Fruit fly (Drosophila melanogaster) whole organism, embryonic: ENCODE measurements around the gene CG3587.

Experiments used
- Abd-B ChIP-seq: fragments of 200-800 bp; sonication (Bioruptor generic); optimal IDR thresholded peaks from 2 replicates; lab custom pipeline; 2018; ENCODE audit warnings: missing biosample characterization, mild to moderate bottlenecking, missing genetic modification characterization, moderate library complexity
- Antp ChIP-seq: fragments of 200-800 bp; sonication (Bioruptor generic); optimal IDR thresholded peaks from 3 replicates; lab custom pipeline; 2016; ENCODE audit warnings: missing biosample characterization, missing genetic modification characterization
- Awh ChIP-seq: fragments of 200-800 bp; sonication (Bioruptor generic); IDR thresholded peaks from 2 replicates; pipeline ENCODE4, ENCODE4 v1.3.6; 2022; ENCODE audit warnings: missing biosample characterization, missing genetic modification characterization
- BtbVII ChIP-seq: fragments of 200-800 bp; sonication (Bioruptor generic); optimal IDR thresholded peaks from 3 replicates; lab custom pipeline; 2017; ENCODE audit warnings: missing biosample characterization, mild to moderate bottlenecking, missing genetic modification characterization
- CG10267 ChIP-seq: fragments of 200-800 bp; sonication (Bioruptor generic); optimal IDR thresholded peaks from 2 replicates; lab custom pipeline; 2018; ENCODE audit warnings: missing biosample characterization, mild to moderate bottlenecking, missing genetic modification characterization, moderate library complexity
- CG11247 ChIP-seq: fragments of 200-800 bp; sonication (Bioruptor generic); IDR thresholded peaks from 2 replicates; pipeline ENCODE4 v1.3.6; 2022; ENCODE audit warnings: missing biosample characterization, missing genetic modification characterization
- CG11560 ChIP-seq: fragments of 200-800 bp; sonication (Bioruptor generic); IDR thresholded peaks from 3 replicates; pipeline ENCODE4 v1.3.6; 2022; ENCODE audit warnings: missing biosample characterization, missing genetic modification characterization
- CG11723 ChIP-seq: fragments of 200-800 bp; sonication (Bioruptor generic); optimal IDR thresholded peaks from 2 replicates; lab custom pipeline; 2017; ENCODE audit warnings: missing biosample characterization, mild to moderate bottlenecking, missing genetic modification characterization
- CG14860 ChIP-seq: fragments of 200-800 bp; sonication (Bioruptor generic); IDR thresholded peaks from 3 replicates; pipeline ENCODE4 v1.3.6; 2022; ENCODE audit warnings: missing biosample characterization, missing genetic modification characterization; ENCODE audit not compliant: partially characterized antibody
- CG15514 ChIP-seq: fragments of 200-800 bp; sonication (Bioruptor generic); optimal IDR thresholded peaks from 3 replicates; lab custom pipeline; 2017; ENCODE audit warnings: missing biosample characterization, missing genetic modification characterization, mild to moderate bottlenecking, moderate library complexity, missing genetic modification reagents
- CG16813 ChIP-seq: fragments of 200-800 bp; sonication (Bioruptor generic); IDR thresholded peaks from 3 replicates; pipeline ENCODE4 v1.3.6; 2022; ENCODE audit warnings: missing biosample characterization, missing genetic modification characterization; ENCODE audit not compliant: partially characterized antibody
- CG18599 ChIP-seq: fragments of 200-800 bp; sonication (Bioruptor generic); optimal IDR thresholded peaks from 3 replicates; lab custom pipeline; 2017; ENCODE audit warnings: missing biosample characterization, missing genetic modification characterization, mild to moderate bottlenecking, moderate library complexity, missing genetic modification reagents
- CG4617 ChIP-seq: fragments of 200-800 bp; sonication (Bioruptor generic); optimal IDR thresholded peaks from 3 replicates; lab custom pipeline; 2016; ENCODE audit warnings: missing biosample characterization, missing genetic modification characterization, borderline replicate concordance
- CG4854 ChIP-seq: fragments of 200-800 bp; sonication (Bioruptor generic); optimal IDR thresholded peaks from 2 replicates; lab custom pipeline; 2016; ENCODE audit warnings: missing biosample characterization, missing genetic modification characterization, inconsistent platforms
- CG5953 ChIP-seq: fragments of 200-800 bp; sonication (Bioruptor generic); IDR thresholded peaks from 2 replicates; pipeline ENCODE4 v1.3.6; 2022; ENCODE audit warnings: missing biosample characterization, missing genetic modification characterization
- CG6272 ChIP-seq: fragments of 200-800 bp; sonication (Bioruptor generic); IDR thresholded peaks from 2 replicates; pipeline ENCODE4 v1.3.6; 2022; ENCODE audit warnings: missing biosample characterization, missing genetic modification characterization
- CG6654 ChIP-seq: fragments of 200-800 bp; sonication (Bioruptor generic); optimal IDR thresholded peaks from 2 replicates; lab custom pipeline; 2017; ENCODE audit warnings: missing biosample characterization, mild to moderate bottlenecking, missing genetic modification characterization
- CG6689 ChIP-seq: fragments of 200-800 bp; sonication (Bioruptor generic); IDR thresholded peaks from 2 replicates; pipeline ENCODE4 v1.3.6; 2022; ENCODE audit warnings: missing biosample characterization, missing genetic modification characterization
- CG6791 ChIP-seq: fragments of 200-800 bp; sonication (Bioruptor generic); IDR thresholded peaks from 3 replicates; pipeline ENCODE4 v1.3.6; 2022; ENCODE audit warnings: missing biosample characterization, missing genetic modification characterization; ENCODE audit not compliant: partially characterized antibody
- CG9609 ChIP-seq: fragments of 200-800 bp; sonication (Bioruptor generic); optimal IDR thresholded peaks from 3 replicates; lab custom pipeline; 2016; ENCODE audit warnings: missing biosample characterization, missing genetic modification characterization
- CTCF ChIP-seq: fragments of 200-800 bp; sonication (Bioruptor generic); optimal IDR thresholded peaks from 2 replicates; lab custom pipeline; 2017; ENCODE audit warnings: missing biosample characterization, mild to moderate bottlenecking, missing genetic modification characterization, moderate library complexity
- Camta ChIP-seq: fragments of 200-800 bp; sonication (Bioruptor generic); optimal IDR thresholded peaks from 2 replicates; lab custom pipeline; 2016; ENCODE audit warnings: missing biosample characterization, missing genetic modification characterization
- Chrac-16 ChIP-seq: fragments of 200-800 bp; sonication (Bioruptor generic); optimal IDR thresholded peaks from 3 replicates; lab custom pipeline; 2016; ENCODE audit warnings: missing biosample characterization, missing genetic modification characterization
- Dad ChIP-seq: fragments of 200-800 bp; sonication (Bioruptor generic); optimal IDR thresholded peaks from 3 replicates; lab custom pipeline; 2016; ENCODE audit warnings: missing biosample characterization, missing genetic modification characterization
- Dfd ChIP-seq, 2 experiments: fragments of >200 bp; optimal IDR thresholded peaks; 2 replicates each; lab custom pipeline; 2017; ENCODE audit warnings: missing biosample characterization in 2 of 2, missing genetic modification characterization in 2 of 2
- E2f2 ChIP-seq: fragments of 200-800 bp; sonication (Bioruptor generic); IDR thresholded peaks from 2 replicates; pipeline ENCODE4 v1.3.6; 2022; ENCODE audit warnings: missing biosample characterization, missing genetic modification characterization
- Ets65A ChIP-seq: fragments of 200-800 bp; sonication (Bioruptor generic); peaks from one replicate; lab custom pipeline; 2016; ENCODE audit warnings: missing biosample characterization, missing genetic modification characterization
- H2.0 ChIP-seq: fragments of 200-800 bp; sonication (Bioruptor generic); IDR thresholded peaks from 2 replicates; pipeline ENCODE4 v1.3.6; 2022; ENCODE audit warnings: missing biosample characterization, missing genetic modification characterization
- Lhr ChIP-seq: fragments of 200-800 bp; sonication (Bioruptor generic); optimal IDR thresholded peaks from 3 replicates; lab custom pipeline; 2017; ENCODE audit warnings: mild to moderate bottlenecking, missing biosample characterization, missing genetic modification reagents, missing genetic modification characterization
- Spps ChIP-seq: fragments of 200-800 bp; sonication (Bioruptor generic); optimal IDR thresholded peaks from 2 replicates; lab custom pipeline; 2018; ENCODE audit warnings: missing biosample characterization, mild to moderate bottlenecking, missing genetic modification characterization
- Ssrp ChIP-seq: fragments of 200-800 bp; sonication (Bioruptor generic); optimal IDR thresholded peaks from 2 replicates; lab custom pipeline; 2018; ENCODE audit warnings: missing biosample characterization, mild to moderate bottlenecking, missing genetic modification characterization, moderate library complexity
- TFAM ChIP-seq: fragments of 200-800 bp; sonication (Bioruptor generic); optimal IDR thresholded peaks from 2 replicates; lab custom pipeline; 2017; ENCODE audit warnings: missing biosample characterization, missing genetic modification characterization, inconsistent platforms
- Xrp1 ChIP-seq: fragments of 200-800 bp; sonication (Bioruptor generic); IDR thresholded peaks from 2 replicates; pipeline ENCODE4 v1.3.6; 2022; ENCODE audit warnings: missing biosample characterization, missing genetic modification characterization
- YL-1 ChIP-seq: fragments of 200-800 bp; sonication (Bioruptor generic); optimal IDR thresholded peaks from 3 replicates; lab custom pipeline; 2017; ENCODE audit warnings: missing biosample characterization, mild to moderate bottlenecking, missing genetic modification characterization
- abd-A ChIP-seq: fragments of 200-800 bp; sonication (Bioruptor generic); optimal IDR thresholded peaks from 3 replicates; lab custom pipeline; 2019; ENCODE audit warnings: missing biosample characterization, mild to moderate bottlenecking, missing genetic modification characterization, moderate library complexity
- al ChIP-seq: fragments of 200-800 bp; sonication (Bioruptor generic); IDR thresholded peaks from 2 replicates; pipeline ENCODE4 v1.3.6; 2022; ENCODE audit warnings: missing biosample characterization, missing genetic modification characterization
- amos ChIP-seq: fragments of 200-800 bp; sonication (Bioruptor generic); IDR thresholded peaks from 2 replicates; pipeline ENCODE4 v1.3.6; 2022; ENCODE audit warnings: missing biosample characterization, missing genetic modification characterization; ENCODE audit not compliant: partially characterized antibody
- ase ChIP-seq: fragments of 200-800 bp; sonication (Bioruptor generic); IDR thresholded peaks from 3 replicates; pipeline ENCODE4 v1.3.6; 2022; ENCODE audit warnings: missing biosample characterization, missing genetic modification characterization
- corto ChIP-seq: fragments of 200-800 bp; sonication (Bioruptor generic); optimal IDR thresholded peaks from 2 replicates; lab custom pipeline; 2016; ENCODE audit warnings: missing biosample characterization, mild to moderate bottlenecking, missing genetic modification characterization, moderate library complexity
- ftz-f1 ChIP-seq: fragments of 200-800 bp; sonication (Bioruptor generic); optimal IDR thresholded peaks from 2 replicates; lab custom pipeline; 2016; ENCODE audit warnings: missing biosample characterization, missing genetic modification characterization
- gce ChIP-seq: fragments of 200-800 bp; sonication (Bioruptor generic); IDR thresholded peaks from 3 replicates; pipeline ENCODE4 v1.3.6; 2022; ENCODE audit warnings: missing biosample characterization, missing genetic modification characterization
- gfzf ChIP-seq: fragments of 200-800 bp; sonication (Bioruptor generic); optimal IDR thresholded peaks from 2 replicates; lab custom pipeline; 2016; ENCODE audit warnings: missing biosample characterization, mild to moderate bottlenecking, missing genetic modification characterization, moderate library complexity
- lilli ChIP-seq: fragments of 200-800 bp; sonication (Bioruptor generic); optimal IDR thresholded peaks from 3 replicates; lab custom pipeline; 2016; ENCODE audit warnings: missing biosample characterization, missing genetic modification characterization
- pum ChIP-seq: fragments of 200-800 bp; sonication (Bioruptor generic); optimal IDR thresholded peaks from 2 replicates; lab custom pipeline; 2016; ENCODE audit warnings: missing biosample characterization, missing genetic modification characterization
- pzg ChIP-seq: fragments of 200-800 bp; sonication (Bioruptor generic); optimal IDR thresholded peaks from 3 replicates; lab custom pipeline; 2018; ENCODE audit warnings: missing biosample characterization, mild to moderate bottlenecking, missing genetic modification characterization, moderate library complexity
- salm ChIP-seq: fragments of 200-800 bp; sonication (Bioruptor generic); optimal IDR thresholded peaks from 2 replicates; lab custom pipeline; 2018; ENCODE audit warnings: missing biosample characterization, mild to moderate bottlenecking, missing genetic modification characterization
- stc ChIP-seq: fragments of 200-800 bp; sonication (Bioruptor generic); IDR thresholded peaks from 2 replicates; pipeline ENCODE4 v1.3.6; 2022; ENCODE audit warnings: missing biosample characterization, missing genetic modification characterization
- vfl ChIP-seq: fragments of 200-800 bp; sonication (Bioruptor generic); optimal IDR thresholded peaks from 2 replicates; lab custom pipeline; 2016; ENCODE audit warnings: missing biosample characterization, missing genetic modification characterization
- wdn ChIP-seq: fragments of 200-800 bp; sonication (Bioruptor generic); IDR thresholded peaks from 2 replicates; pipeline ENCODE4 v1.3.6; 2022; ENCODE audit warnings: missing biosample characterization, missing genetic modification characterization

Gene CG3587

dm6 chrX:1943337-1944244, 3.5 kb downstream of the CG3587 start (continued):
- TF ChIP-seq gce (0 out of 3 replicates have a peak, but pooled peaks have one; percentile 5), gfzf (no peak), abd-A (peak; percentile 30), ase (GFP tag; lab: Robert Waterston, UW) (peak; percentile 14; the same call in 1 of the 3 replicates), Abd-B (GFP tag; lab: Kevin White, UChicago) (peak; percentile 76), TFAM (peak; percentile 12), CG14860 (no peak), CG4854 (peak; percentile 52), Antp (GFP tag; lab: Kevin White, UChicago) (peak; percentile 46), CG11723 (GFP tag; lab: Kevin White, UChicago) (peak; percentile 50), vfl (no peak), pzg (GFP tag; lab: Kevin White, UChicago) (no peak), ftz-f1 (GFP tag; lab: Kevin White, UChicago) (no peak), CG16813 (GFP tag; lab: Robert Waterston, UW) (no peak), wdn (GFP tag; lab: Robert Waterston, UW) (peak; percentile 43; the same call in 1 of the 2 replicates), CG6272 (no peak), Lhr (GFP tag; lab: Kevin White, UChicago) (peak; percentile 28), CG11247 (GFP tag; lab: Robert Waterston, UW) (peak; percentile 36; the same call in 1 of the 2 replicates), CG6654 (peak; percentile 51), lilli (GFP tag; lab: Kevin White, UChicago) (peak; percentile 76), Dfd (GFP tag; optimal IDR thresholded peaks at IDR 0.05; lab: Kevin White, UChicago) (no peak), E2f2 (GFP tag; lab: Robert Waterston, UW) (no peak), CG6689 (GFP tag; lab: Robert Waterston, UW) (peak; percentile 46), BtbVII (GFP tag; lab: Kevin White, UChicago) (peak; percentile 35), CG5953 (GFP tag; lab: Robert Waterston, UW) (no peak), al (GFP tag; lab: Robert Waterston, UW) (peak; percentile 37; the same call in 1 of the 2 replicates), CG10267 (tag; lab: Kevin White, UChicago) (peak; percentile 63), Spps (tag; lab: Kevin White, UChicago) (peak; percentile 63), corto (peak; percentile 8), CG15514 (GFP tag; lab: Kevin White, UChicago) (peak; percentile 47), Camta (GFP tag; lab: Kevin White, UChicago) (peak; percentile 65), CG18599 (GFP tag; lab: Kevin White, UChicago) (peak; percentile 74), Xrp1 (peak; percentile 65), stc (GFP tag; lab: Robert Waterston, UW) (peak; percentile 37; the same call in 1 of the 2 replicates), Awh (GFP tag; lab: Robert Waterston, UW) (no peak), CG11560 (tag; lab: Robert Waterston, UW) (no peak), H2.0 (GFP tag; lab: Robert Waterston, UW) (peak; percentile 7; the same call in 1 of the 2 replicates), Ets65A (peak; percentile 93), CG9609 (GFP tag; lab: Kevin White, UChicago) (peak; percentile 50), CG6791 (GFP tag; lab: Robert Waterston, UW) (no peak), Dad (GFP tag; lab: Kevin White, UChicago) (peak; percentile 45), YL-1 (GFP tag; lab: Kevin White, UChicago) (no peak), salm (tag; lab: Kevin White, UChicago) (peak; percentile 51), CTCF (GFP tag; lab: Kevin White, UChicago) (peak; percentile 40), amos (GFP tag; lab: Robert Waterston, UW) (no peak), Ssrp (tag; lab: Kevin White, UChicago) (peak; percentile 79), pum (GFP tag; lab: Kevin White, UChicago) (peak; percentile 60), CG4617 (GFP tag; lab: Kevin White, UChicago) (no peak), Chrac-16 (GFP tag; lab: Kevin White, UChicago) (peak; percentile 6)
